Fruit fly (Drosophila melanogaster): ENCODE results near the gene CG31436.

CG31436 gene

DNA sequence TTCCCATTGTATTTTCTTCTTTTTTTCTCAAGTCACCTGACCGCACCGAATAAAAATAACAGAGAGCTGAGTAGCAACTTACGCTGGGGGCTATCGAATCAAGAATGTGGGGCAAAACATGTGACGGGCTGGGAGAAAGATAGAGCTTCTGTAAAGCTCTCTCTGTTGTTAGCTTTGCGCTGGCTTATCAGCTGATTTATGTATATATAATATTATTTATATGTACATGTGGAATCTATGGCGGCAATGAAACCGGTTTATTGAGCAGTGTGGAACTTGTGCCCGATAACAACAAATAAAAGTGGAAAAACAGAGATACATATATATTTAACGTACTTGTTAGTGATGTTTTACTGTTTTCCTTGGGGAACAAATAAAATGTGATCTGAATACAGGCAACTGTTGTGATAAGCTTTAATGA, 11.1 kb upstream of the CG31436 start, which contains the start of gene CG31098:
TSS of gene CG31098 (minus strand) at position 114 of the 421 bp plus-strand sequence.
- TF ChIP-seq rgr (GFP tag; optimal IDR thresholded peaks at IDR 0.05), result peak; percentile 21
- TF ChIP-seq psq (GFP tag; optimal IDR thresholded peaks at IDR 0.05), result no peak
- TF ChIP-seq Hr78 (GFP tag; optimal IDR thresholded peaks at IDR 0.05), result no peak
- TF ChIP-seq OdsH (GFP tag; optimal IDR thresholded peaks at IDR 0.05), result peak; percentile 16
- peak; percentile 74 for TF ChIP-seq brk (GFP tag; optimal IDR thresholded peaks at IDR 0.05)
- peak; percentile 93 for TF ChIP-seq CrebA (GFP tag; optimal IDR thresholded peaks at IDR 0.05; ENCODE audit: borderline replicate concordance)
- TF ChIP-seq Rel (GFP tag; optimal IDR thresholded peaks at IDR 0.05), result peak; percentile 85
- TF ChIP-seq Rel (tag; optimal IDR thresholded peaks at IDR 0.05), result no peak
- TF ChIP-seq sv (GFP tag; optimal IDR thresholded peaks at IDR 0.05), result no peak
- no peak for TF ChIP-seq dl (GFP tag; optimal IDR thresholded peaks at IDR 0.05; ENCODE audit: insufficient read depth in 1 of 2, partially characterized antibody in 2 of 2)
- peak; percentile 67 for TF ChIP-seq sage (GFP tag; optimal IDR thresholded peaks at IDR 0.05)
- peak; percentile 64 for TF ChIP-seq h (GFP tag; optimal IDR thresholded peaks at IDR 0.05)

- no peak for TF ChIP-seq Rel (GFP tag; optimal IDR thresholded peaks at IDR 0.05)
- TF ChIP-seq Rel (tag; optimal IDR thresholded peaks at IDR 0.05), result peak; percentile 84
- TF ChIP-seq pan (optimal IDR thresholded peaks at IDR 0.05), result no peak
- peak; percentile 93 for TF ChIP-seq h (GFP tag; optimal IDR thresholded peaks at IDR 0.05)
- peak; percentile 37 for TF ChIP-seq Vsx2 (GFP tag; optimal IDR thresholded peaks at IDR 0.05; ENCODE audit: partially characterized antibody)
- TF ChIP-seq fru (GFP tag; optimal IDR thresholded peaks at IDR 0.05), result peak; percentile 39
- TF ChIP-seq Hr83 (GFP tag; optimal IDR thresholded peaks at IDR 0.05; ENCODE audit: poor library complexity, severe bottlenecking), result peak; percentile 12
- no peak for TF ChIP-seq Myc (optimal IDR thresholded peaks at IDR 0.05)
- no peak for TF ChIP-seq Mio (GFP tag; optimal IDR thresholded peaks at IDR 0.05)
- peak in 1 of 2 experiments; percentile 60 for TF ChIP-seq dl (GFP tag; optimal IDR thresholded peaks at IDR 0.05; ENCODE audit: insufficient read depth in 1 of 2, partially characterized antibody in 2 of 2)
- TF ChIP-seq jim (GFP tag; optimal IDR thresholded peaks at IDR 0.05), result no peak
- peak; percentile 32 for TF ChIP-seq Jra (GFP tag; optimal IDR thresholded peaks at IDR 0.05)
- TF ChIP-seq woc (GFP tag; optimal IDR thresholded peaks at IDR 0.05), result no peak
- TF ChIP-seq usp (GFP tag; optimal IDR thresholded peaks at IDR 0.05), result no peak
- TF ChIP-seq HLH106 (tag; optimal IDR thresholded peaks at IDR 0.05), result no peak
- peak; percentile 33 for TF ChIP-seq rgr (GFP tag; optimal IDR thresholded peaks at IDR 0.05)
- no peak for TF ChIP-seq foxo (GFP tag; optimal IDR thresholded peaks at IDR 0.05)
- peak; percentile 82 for TF ChIP-seq CrebA (GFP tag; optimal IDR thresholded peaks at IDR 0.05; ENCODE audit: borderline replicate concordance)
- TF ChIP-seq sage (GFP tag; optimal IDR thresholded peaks at IDR 0.05), result peak; percentile 7
- no peak for TF ChIP-seq dmrt93B (GFP tag; optimal IDR thresholded peaks at IDR 0.05)
- no peak for TF ChIP-seq N (GFP tag; optimal IDR thresholded peaks at IDR 0.05)
- no peak for TF ChIP-seq brk (GFP tag; optimal IDR thresholded peaks at IDR 0.05)
- no peak for TF ChIP-seq CG9705 (GFP tag; optimal IDR thresholded peaks at IDR 0.05)
- no peak for TF ChIP-seq Dfd (GFP tag; optimal IDR thresholded peaks at IDR 0.05)
- TF ChIP-seq Hnf4 (GFP tag; optimal IDR thresholded peaks at IDR 0.05), result peak; percentile 40
- no peak for TF ChIP-seq tai (GFP tag; optimal IDR thresholded peaks at IDR 0.05)
- peak; percentile 14 for TF ChIP-seq br (GFP tag; optimal IDR thresholded peaks at IDR 0.05)
- TF ChIP-seq Hr78 (GFP tag; optimal IDR thresholded peaks at IDR 0.05), result no peak
- no peak for TF ChIP-seq Sp1 (GFP tag; optimal IDR thresholded peaks at IDR 0.05)
- no peak for TF ChIP-seq Abd-B (GFP tag; optimal IDR thresholded peaks at IDR 0.05)
- TF ChIP-seq psq (GFP tag; optimal IDR thresholded peaks at IDR 0.05), result no peak
- peak; percentile 7 for TF ChIP-seq Dif (GFP tag; optimal IDR thresholded peaks at IDR 0.05; ENCODE audit: partially characterized antibody)
Measured at dm6 chr3R:25295320-25296020, 8.5 kb upstream of the CG31436 start, which contains the start of gene CG31102. TSS of gene CG31102 (minus strand) at chr3R:25295594.

dm6 chr3R:25297678-25298077, 6.3 kb upstream of the CG31436 start, which contains the start of gene CG31097:
TSS of gene CG31097 (minus strand) at chr3R:25297778.
- no peak for TF ChIP-seq Hnf4 (GFP tag; optimal IDR thresholded peaks at IDR 0.05)
- TF ChIP-seq N (GFP tag; optimal IDR thresholded peaks at IDR 0.05), result no peak
- TF ChIP-seq h (GFP tag; optimal IDR thresholded peaks at IDR 0.05), result no peak
- TF ChIP-seq pan (optimal IDR thresholded peaks at IDR 0.05), result no peak
